Worm (Caenorhabditis elegans): ENCODE data around the gene F43C1.7.

The F43C1.7 gene

DNA sequence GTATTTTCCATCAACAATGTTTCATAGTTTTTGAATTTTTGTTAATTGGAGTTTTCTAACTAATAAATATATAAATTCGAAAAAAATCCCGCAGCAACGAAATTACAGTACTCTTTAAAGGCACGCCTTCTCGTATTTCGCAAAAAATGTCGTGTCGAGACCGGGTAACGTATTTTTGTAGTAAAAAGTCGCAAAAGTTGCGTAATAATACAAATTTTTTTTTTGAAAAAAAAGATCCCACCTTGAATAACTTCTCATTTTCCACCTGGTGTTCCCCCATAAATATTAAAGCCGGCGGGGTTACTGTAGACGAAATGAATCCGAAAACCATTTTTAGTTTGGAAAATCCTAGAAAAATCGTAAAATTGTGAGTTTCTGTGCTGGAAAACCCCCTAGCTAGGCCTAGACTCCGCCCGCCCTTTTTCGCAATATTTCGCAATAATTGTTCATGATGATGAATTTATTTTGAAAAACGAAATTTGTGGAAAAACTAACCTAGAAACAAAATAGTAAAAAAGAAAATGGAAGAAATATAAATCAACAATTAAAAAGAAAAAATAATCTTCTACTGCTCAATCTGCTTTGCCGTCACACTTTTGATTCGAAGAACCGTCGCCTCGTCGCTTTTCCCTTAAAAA is at the start of gene F43C1.7:
F43C1.7 (minus strand) TSS at position 351 of the 638 bp plus-strand sequence.
- TF ChIP-seq ztf-3 (GFP tag; optimal IDR thresholded peaks at IDR 0.05) (no peak), him-1 (tag; optimal IDR thresholded peaks at IDR 0.05) (peak; percentile 76), cebp-1 (GFP tag; IDR thresholded peaks at IDR 0.05) (peak; percentile 72; the same call in 1 of the 2 replicates), cebp-1 (tag; optimal IDR thresholded peaks at IDR 0.05) (peak; percentile 94)

- TF ChIP-seq pha-4 (tag; optimal IDR thresholded peaks at IDR 0.05) (no peak), F55B11.4 (tag; optimal IDR thresholded peaks at IDR 0.05; ENCODE audit: borderline replicate concordance, insufficient read depth) (no peak), pbrm-1 (GFP tag; IDR thresholded peaks at IDR 0.05) (no peak), xnd-1 (tag; optimal IDR thresholded peaks at IDR 0.05) (peak; percentile 59), repo-1 (tag; optimal IDR thresholded peaks at IDR 0.05) (no peak), madf-10 (tag; optimal IDR thresholded peaks at IDR 0.05) (no peak), hmg-1.2 (GFP tag; IDR thresholded peaks at IDR 0.05) (peak; percentile 39; the same call in 1 of the 2 replicates), F23B12.7 (tag; optimal IDR thresholded peaks at IDR 0.05; ENCODE audit: insufficient read depth) (no peak), C06A6.2 (GFP tag; conservative IDR thresholded peaks at IDR 0.05) (no peak), unc-130 (GFP tag; optimal IDR thresholded peaks at IDR 0.05) (no peak), D2030.7 (GFP tag; IDR thresholded peaks at IDR 0.05) (peak; percentile 74; the same call in 1 of the 2 replicates), hmg-20 (GFP tag; IDR thresholded peaks at IDR 0.05) (no peak), ceh-27 (GFP tag; optimal IDR thresholded peaks at IDR 0.05) (no peak), tbp1 (GFP tag; optimal IDR thresholded peaks at IDR 0.05) (peak; percentile 19), egl-44 (GFP tag; IDR thresholded peaks at IDR 0.05) (no peak), nhr-120 (GFP tag; IDR thresholded peaks at IDR 0.05) (no peak), efl-1 (GFP tag; optimal IDR thresholded peaks at IDR 0.05) (peak; percentile 95), hlh-12 (tag; optimal IDR thresholded peaks at IDR 0.05) (no peak), nfyb-1 (GFP tag; IDR thresholded peaks at IDR 0.05) (no peak), hlh-26 (GFP tag; conservative IDR thresholded peaks at IDR 0.05) (no peak), hrde-1 (tag; optimal IDR thresholded peaks at IDR 0.05; ENCODE audit: borderline replicate concordance) (no peak), ceh-91 (GFP tag; IDR thresholded peaks at IDR 0.05) (peak; percentile 70), dox-1 (GFP tag; IDR thresholded peaks at IDR 0.05) (no peak), madf-6 (GFP tag; IDR thresholded peaks at IDR 0.05) (peak; percentile 93), zim-3 (tag; optimal IDR thresholded peaks at IDR 0.05) (no peak), madf-8 (GFP tag; conservative IDR thresholded peaks at IDR 0.05) (peak; percentile 78), hsf-1 (GFP tag; IDR thresholded peaks at IDR 0.05) (0 out of 2 replicates have a peak, but pooled peaks have one; percentile 21), let-607 (tag; optimal IDR thresholded peaks at IDR 0.05) (no peak), snpc-3.4 (tag; optimal IDR thresholded peaks at IDR 0.05) (peak; percentile 59), nhr-179 (tag; optimal IDR thresholded peaks at IDR 0.05) (no peak), him-1 (tag; optimal IDR thresholded peaks at IDR 0.05) (peak; percentile 49), ZK185.1 (tag; optimal IDR thresholded peaks at IDR 0.05; ENCODE audit: poor library complexity, severe bottlenecking) (no peak), Y79H2A.3 (GFP tag; conservative IDR thresholded peaks at IDR 0.05) (no peak), B0019.2 (GFP tag; conservative IDR thresholded peaks at IDR 0.05) (0 out of 2 replicates have a peak, but pooled peaks have one; percentile 21), tlf-1 (GFP tag; optimal IDR thresholded peaks at IDR 0.05) (no peak), aptf-3 (GFP tag; IDR thresholded peaks at IDR 0.05) (no peak), let-526 (GFP tag; IDR thresholded peaks at IDR 0.05) (no peak), lag-1 (GFP tag; IDR thresholded peaks at IDR 0.05) (no peak), snpc-4 (GFP tag; optimal IDR thresholded peaks at IDR 0.05) (peak; percentile 9), snpc-4 (tag; optimal IDR thresholded peaks at IDR 0.05) (no peak), somi-1 (GFP tag; optimal IDR thresholded peaks at IDR 0.05) (no peak), F39B2.1 (GFP tag; IDR thresholded peaks at IDR 0.05) (no peak)
These were observed 48.9 kb upstream of the F43C1.7 start, which contains the start of gene mcm-5 for ce11 chrIII:4291216-4291691. Gene mcm-5, minus strand, starts transcription at chrIII:4291266.
